Worm (Caenorhabditis elegans) whole organism, L4 larva: Measurements from ENCODE around the gene C14A6.13.

Source experiments
- Y105C5A.15 ChIP-seq: fragments of 200-800 bp; sonication (Bioruptor generic); IDR thresholded peaks from 2 replicates; pipeline ENCODE4 v1.3.6; 2022; ENCODE audit warnings: missing genetic modification characterization, missing compliant biosample characterization
- lim-7 ChIP-seq: fragments of 200-800 bp; sonication (Bioruptor generic); IDR thresholded peaks from 2 replicates; pipeline ENCODE4 v1.3.6; 2022; ENCODE audit warnings: missing genetic modification characterization, missing compliant biosample characterization
- mes-2 ChIP-seq: sonication (generic microtip); optimal IDR thresholded peaks from 2 replicates; lab custom pipeline; 2016; ENCODE audit warnings: missing genotype, mild to moderate bottlenecking, missing genetic modification characterization, missing compliant biosample characterization; ENCODE audit not compliant: poor library complexity, severe bottlenecking
- nhr-25 ChIP-seq: sonication (generic microtip); optimal IDR thresholded peaks from 2 replicates; lab custom pipeline; 2017; ENCODE audit warnings: missing genetic modification characterization, mild to moderate bottlenecking, missing compliant biosample characterization, antibody characterized with exemption, moderate library complexity, borderline replicate concordance; ENCODE audit not compliant: insufficient read depth
- pha-4 ChIP-seq, 2 experiments: fragments of 150-350 bp in 1 of 2; fragments of 200-800 bp in 1 of 2; sonication (Bioruptor generic) in 1 of 2; IDR thresholded peaks in 1 of 2; optimal IDR thresholded peaks in 1 of 2; 2 replicates each; pipeline versions ENCODE4 v1.3.6 to Lab custom; 2014 to 2022; ENCODE audit warnings: missing genetic modification characterization in 2 of 2, missing genetic modification reagents in 2 of 2, missing biosample characterization in 1 of 2, missing compliant biosample characterization in 1 of 2
- pqm-1 ChIP-seq: sonication (generic microtip); optimal IDR thresholded peaks from 2 replicates; lab custom pipeline; 2017; ENCODE audit warnings: missing biosample characterization, missing genetic modification characterization
- skn-1 ChIP-seq: fragments of 150-350 bp; optimal IDR thresholded peaks from 2 replicates; lab custom pipeline; 2014; ENCODE audit warnings: missing biosample characterization, missing genetic modification characterization
- unc-62 ChIP-seq, 3 experiments: fragments of 150-350 bp in 1 of 3; sonication (generic microtip); optimal IDR thresholded peaks in 2 of 3; peaks in 1 of 3; 1 replicate in 1 of 3; 2 replicates in 2 of 3; lab custom pipeline; 2014 to 2017; ENCODE audit warnings: missing biosample characterization in 3 of 3, missing genetic modification characterization in 3 of 3, missing genetic modification reagents in 3 of 3, missing genotype in 1 of 3
- zag-1 ChIP-seq: fragments of 150-350 bp; optimal IDR thresholded peaks from 2 replicates; lab custom pipeline; 2014; ENCODE audit warnings: missing biosample characterization, missing genetic modification characterization

DNA sequence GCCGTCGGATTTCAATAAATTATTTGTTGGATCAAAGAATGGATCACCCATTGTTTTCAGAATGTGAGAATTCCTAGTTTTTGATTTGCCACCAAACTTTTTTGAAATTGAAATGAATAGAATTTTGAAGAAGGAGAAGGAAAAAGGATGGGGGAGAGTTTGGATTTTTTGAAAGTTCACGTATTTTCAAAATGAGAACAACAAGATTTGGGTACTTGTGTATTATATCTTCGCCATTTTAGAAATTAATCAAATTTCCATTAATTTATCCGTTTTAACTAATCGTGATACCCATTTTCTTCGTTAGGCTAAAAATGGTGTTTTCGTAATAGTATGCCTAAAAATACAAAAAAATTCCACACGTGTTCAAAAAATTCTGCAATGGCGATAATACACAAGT, 10.4 kb upstream of the C14A6.13 start, which contains the start of gene C14A6.8:
- TF ChIP-seq skn-1 (no peak), pqm-1 (tag; lab: Kevin White, UChicago) (no peak), Y105C5A.15 (GFP tag; lab: Robert Waterston, UW) (no peak), nhr-25 (tag; lab: Kevin White, UChicago) (no peak), unc-62 (GFP tag; optimal IDR thresholded peaks at IDR 0.05 in 1 of 2; lab: Kevin White, UChicago) (no peak), unc-62 (tag; optimal IDR thresholded peaks at IDR 0.05; lab: Kevin White, UChicago) (no peak), zag-1 (no peak), pha-4 (GFP tag; IDR thresholded peaks at IDR 0.05; lab: Robert Waterston, UW) (no peak), pha-4 (tag; optimal IDR thresholded peaks at IDR 0.05; lab: Kevin White, UChicago) (no peak), mes-2 (tag; lab: Kevin White, UChicago) (no peak), lim-7 (no peak)
